Fruit fly (Drosophila melanogaster) whole organism, prepupa: Measurements from ENCODE around the gene CG9813.

Experiments
- CG3032 ChIP-seq: fragments of 200-800 bp; optimal IDR thresholded peaks from 2 replicates; lab custom pipeline; 2019; ENCODE audit warnings: missing biosample characterization, mild to moderate bottlenecking, missing genetic modification characterization, moderate library complexity
- Eip78C ChIP-seq: fragments of 200-800 bp; sonication (Bioruptor generic); peaks from one replicate; lab custom pipeline; 2016; ENCODE audit warnings: missing biosample characterization, missing genetic modification characterization
- ss ChIP-seq, 2 experiments: fragments of 200-800 bp; sonication (Bioruptor generic); optimal IDR thresholded peaks; 2 replicates in 1 of 2; 3 replicates in 1 of 2; lab custom pipeline; 2017 to 2018; ENCODE audit warnings: mild to moderate bottlenecking in 2 of 2, missing biosample characterization in 2 of 2, missing genetic modification characterization in 2 of 2, moderate library complexity in 1 of 2

Gene CG9813

dm6 chr3R:13333031-13333430, 46.5 kb downstream of the CG9813 start:
- TF ChIP-seq Eip78C (GFP tag; lab: Kevin White, UChicago) (no peak), ss (GFP tag; optimal IDR thresholded peaks at IDR 0.05; lab: Kevin White, UChicago) (no peak), CG3032 (tag; lab: Kevin White, UChicago) (no peak)
